Worm (Caenorhabditis elegans): ENCODE results near the gene spig-5.

spig-5 gene

DNA sequence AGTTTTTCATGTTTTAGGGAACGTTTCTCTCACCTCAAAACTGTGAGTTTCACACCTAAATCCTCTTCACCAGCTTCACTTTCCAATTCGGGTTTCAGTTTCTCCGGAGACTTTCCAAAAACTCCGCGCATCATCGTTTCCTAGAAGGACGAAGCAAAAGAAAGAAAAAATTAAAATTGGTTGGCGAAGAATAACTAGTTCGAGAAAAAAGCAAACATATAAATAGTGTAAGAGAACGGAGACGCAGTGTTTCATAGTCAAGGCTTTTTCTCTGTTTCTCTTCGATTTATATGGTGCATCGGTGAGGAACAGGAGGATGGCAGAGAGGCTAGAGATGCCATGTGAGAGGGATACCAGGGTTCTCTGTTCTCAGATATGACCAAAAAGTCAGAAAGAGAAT lies 14.5 kb downstream of the spig-5 start, which contains the start of gene F47B8.3:
TSS of gene F47B8.3 (minus strand) at position 261 of the 400 bp plus-strand sequence.
- TF ChIP-seq ztf-29 (GFP tag; IDR thresholded peaks at IDR 0.05) (no peak), flt-1 (GFP tag; IDR thresholded peaks at IDR 0.05) (no peak), klf-2 (GFP tag; conservative IDR thresholded peaks at IDR 0.05) (no peak), med-1 (GFP tag; optimal IDR thresholded peaks at IDR 0.05; ENCODE audit: insufficient read depth) (no peak), ztf-23 (GFP tag; IDR thresholded peaks at IDR 0.05) (no peak), T22C8.4 (GFP tag; IDR thresholded peaks at IDR 0.05) (no peak), cog-1 (tag; optimal IDR thresholded peaks at IDR 0.05) (no peak), ref-1 (GFP tag; conservative IDR thresholded peaks at IDR 0.05) (no peak), tab-1 (GFP tag; IDR thresholded peaks at IDR 0.05) (no peak)

DNA sequence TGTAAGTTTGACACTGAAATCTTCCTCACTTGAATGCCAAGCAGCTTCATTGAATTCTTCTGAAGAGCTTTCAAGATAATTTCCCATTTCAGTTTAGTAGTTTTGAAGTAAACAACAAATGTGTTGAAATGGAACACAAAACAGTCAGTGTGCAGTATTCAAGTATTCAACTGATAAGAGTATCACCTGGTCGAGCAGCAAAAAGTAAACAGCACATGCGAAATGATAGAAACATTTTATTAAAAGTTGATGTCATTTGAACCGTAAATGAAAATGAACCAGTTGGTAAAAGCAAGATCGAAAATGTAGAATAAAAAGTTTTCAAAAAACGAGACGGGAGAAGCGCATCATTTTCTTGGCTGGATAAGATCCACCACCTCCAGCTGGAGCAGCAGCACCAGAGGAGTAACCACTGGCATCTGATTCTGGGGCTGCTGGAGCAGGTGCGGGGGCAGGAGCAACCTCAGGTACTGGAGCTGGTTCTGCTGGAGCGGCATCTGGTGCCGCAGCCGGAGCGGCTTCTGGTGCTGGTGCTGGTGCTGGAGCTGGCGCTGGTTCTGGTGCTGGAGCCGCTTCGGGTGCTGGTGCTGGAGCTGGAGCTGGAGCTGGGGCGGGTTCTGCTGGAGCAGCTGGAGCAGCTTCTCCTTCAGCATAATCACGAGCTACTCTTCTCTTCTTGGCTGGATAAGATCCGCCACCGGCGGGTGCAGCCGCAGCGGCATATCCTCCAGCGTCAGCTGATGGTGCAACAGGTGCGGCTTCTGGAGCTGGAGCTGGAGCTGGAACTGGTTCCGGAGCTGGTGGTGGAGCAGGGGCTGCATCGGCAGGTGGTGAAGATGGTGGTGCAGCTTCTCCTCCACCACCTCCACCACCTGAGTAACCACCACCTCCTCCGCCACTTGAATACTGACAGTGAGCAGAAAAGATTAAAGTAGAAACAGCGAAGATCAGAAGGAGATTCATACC lies 16.5 kb downstream of the spig-5 start, which contains the start of the genes F47B8.4 and F47B8.18:
TSS of gene F47B8.4 (minus strand) at position 172 of the 966 bp plus-strand sequence.
TSS of gene F47B8.18 (minus strand) at position 963 of the 966 bp plus-strand sequence.
- TF ChIP-seq tab-1 (GFP tag; IDR thresholded peaks at IDR 0.05) (no peak), ztf-29 (GFP tag; IDR thresholded peaks at IDR 0.05) (no peak), flt-1 (GFP tag; IDR thresholded peaks at IDR 0.05) (no peak), klf-2 (GFP tag; conservative IDR thresholded peaks at IDR 0.05) (no peak), ztf-23 (GFP tag; IDR thresholded peaks at IDR 0.05) (no peak), ref-1 (GFP tag; conservative IDR thresholded peaks at IDR 0.05) (no peak), cog-1 (tag; optimal IDR thresholded peaks at IDR 0.05) (no peak), med-1 (GFP tag; optimal IDR thresholded peaks at IDR 0.05; ENCODE audit: insufficient read depth) (no peak), T22C8.4 (GFP tag; IDR thresholded peaks at IDR 0.05) (no peak)

DNA sequence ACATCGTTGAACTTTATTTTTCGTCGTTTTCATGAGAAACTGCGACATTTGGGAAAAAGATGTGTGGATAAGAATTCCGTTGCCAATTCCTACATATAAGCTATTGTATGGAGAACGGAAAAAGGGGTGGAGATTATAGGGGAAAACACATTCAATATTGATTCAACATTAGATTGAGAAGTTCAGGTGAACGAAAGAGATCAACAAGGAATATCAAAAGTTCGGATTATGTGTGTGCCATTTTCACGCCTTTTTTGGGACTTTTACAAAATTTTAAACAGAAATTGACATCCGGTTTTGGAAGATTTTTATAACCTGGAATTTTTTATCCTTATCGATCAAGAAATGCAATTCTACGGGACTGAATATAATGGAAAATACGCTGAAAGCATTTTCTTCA lies 19.5 kb downstream of the spig-5 start, which contains the start of gene F47B8.5:
TSS of gene F47B8.5 (minus strand) at position 101 of the 400 bp plus-strand sequence.
- no peak for TF ChIP-seq T22C8.4 (GFP tag; IDR thresholded peaks at IDR 0.05)
- TF ChIP-seq ref-1 (GFP tag; conservative IDR thresholded peaks at IDR 0.05), result no peak
- TF ChIP-seq klf-2 (GFP tag; conservative IDR thresholded peaks at IDR 0.05), result no peak
- no peak for TF ChIP-seq tab-1 (GFP tag; IDR thresholded peaks at IDR 0.05)
- no peak for TF ChIP-seq ztf-23 (GFP tag; IDR thresholded peaks at IDR 0.05)
- no peak for TF ChIP-seq flt-1 (GFP tag; IDR thresholded peaks at IDR 0.05)
- TF ChIP-seq cog-1 (tag; optimal IDR thresholded peaks at IDR 0.05), result no peak
- no peak for TF ChIP-seq med-1 (GFP tag; optimal IDR thresholded peaks at IDR 0.05; ENCODE audit: insufficient read depth)
- TF ChIP-seq ztf-29 (GFP tag; IDR thresholded peaks at IDR 0.05), result no peak

DNA sequence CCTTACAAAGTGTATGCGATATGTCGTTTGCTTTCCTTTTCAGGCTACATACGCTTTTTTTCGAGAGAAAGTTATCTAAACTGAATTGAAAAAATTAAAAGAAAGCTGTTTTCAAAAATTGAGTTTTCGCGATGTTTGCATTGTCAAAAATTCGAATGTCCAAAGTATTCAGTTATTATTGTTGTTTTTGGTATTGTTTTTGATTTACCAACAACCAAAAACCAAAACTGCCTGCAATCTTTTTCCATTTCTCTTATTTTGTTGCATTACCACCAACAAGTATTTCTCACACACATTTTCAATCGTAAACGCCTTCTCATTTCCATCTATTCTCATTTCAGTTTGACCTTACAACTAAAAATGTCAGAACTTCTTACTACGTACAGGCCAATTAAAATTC lies 20.5 kb downstream of the spig-5 start, which contains the start of gene pepm-1:
TSS of gene pepm-1 (plus strand) at position 301 of the 400 bp plus-strand sequence.
- TF ChIP-seq T22C8.4 (GFP tag; IDR thresholded peaks at IDR 0.05), result no peak

DNA sequence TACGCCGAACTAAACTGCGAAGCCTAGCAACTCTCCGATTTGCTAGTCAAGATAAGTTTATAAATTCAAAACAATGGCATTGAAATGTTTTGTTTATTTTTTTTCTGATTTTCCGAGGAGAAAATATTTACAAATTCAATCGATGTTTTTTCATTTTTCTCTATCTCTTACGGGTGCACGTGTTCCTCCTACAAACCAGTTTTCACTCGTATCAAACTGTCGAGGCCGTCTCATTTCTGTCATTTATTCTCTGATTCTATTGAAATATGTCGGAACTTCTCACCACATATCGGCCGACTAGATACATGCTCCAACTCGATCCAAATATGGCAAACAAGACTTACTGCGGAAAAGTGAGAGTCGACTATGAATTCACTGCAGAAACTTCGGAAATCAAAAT lies 23.2 kb downstream of the spig-5 start, which contains the start of gene F47B8.8:
TSS of gene F47B8.8 (plus strand) at position 257 of the 400 bp plus-strand sequence.
- no peak for TF ChIP-seq ztf-29 (GFP tag; IDR thresholded peaks at IDR 0.05)
- TF ChIP-seq T22C8.4 (GFP tag; IDR thresholded peaks at IDR 0.05), result no peak
- TF ChIP-seq ref-1 (GFP tag; conservative IDR thresholded peaks at IDR 0.05), result no peak
- no peak for TF ChIP-seq med-1 (GFP tag; optimal IDR thresholded peaks at IDR 0.05; ENCODE audit: insufficient read depth)
- no peak for TF ChIP-seq flt-1 (GFP tag; IDR thresholded peaks at IDR 0.05)
- no peak for TF ChIP-seq ztf-23 (GFP tag; IDR thresholded peaks at IDR 0.05)
- no peak for TF ChIP-seq tab-1 (GFP tag; IDR thresholded peaks at IDR 0.05)
- TF ChIP-seq klf-2 (GFP tag; conservative IDR thresholded peaks at IDR 0.05), result no peak
- TF ChIP-seq cog-1 (tag; optimal IDR thresholded peaks at IDR 0.05), result no peak

DNA sequence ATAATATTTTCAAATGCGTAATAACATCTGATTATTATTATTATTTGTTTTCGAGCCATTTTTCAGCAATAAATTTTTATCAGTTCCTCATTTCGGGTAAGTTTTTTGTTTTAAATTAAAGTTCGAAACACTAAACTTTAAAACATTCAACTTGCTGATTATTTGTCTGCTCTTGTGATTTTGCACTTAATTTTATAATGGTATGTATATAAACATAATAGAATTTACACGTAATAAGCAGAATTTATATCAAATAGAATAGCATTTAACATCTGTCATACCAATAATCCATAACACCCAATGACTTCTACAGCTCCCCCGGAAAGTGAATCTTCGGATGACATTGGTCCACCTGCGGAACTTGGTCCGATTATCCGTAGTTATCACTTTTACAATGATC lies 24.9 kb downstream of the spig-5 start, which contains the start of gene srm-4:
TSS of gene srm-4 (plus strand) at position 301 of the 400 bp plus-strand sequence.
- no peak for TF ChIP-seq med-1 (GFP tag; optimal IDR thresholded peaks at IDR 0.05; ENCODE audit: insufficient read depth)
- TF ChIP-seq flt-1 (GFP tag; IDR thresholded peaks at IDR 0.05), result no peak
- no peak for TF ChIP-seq ztf-29 (GFP tag; IDR thresholded peaks at IDR 0.05)

DNA sequence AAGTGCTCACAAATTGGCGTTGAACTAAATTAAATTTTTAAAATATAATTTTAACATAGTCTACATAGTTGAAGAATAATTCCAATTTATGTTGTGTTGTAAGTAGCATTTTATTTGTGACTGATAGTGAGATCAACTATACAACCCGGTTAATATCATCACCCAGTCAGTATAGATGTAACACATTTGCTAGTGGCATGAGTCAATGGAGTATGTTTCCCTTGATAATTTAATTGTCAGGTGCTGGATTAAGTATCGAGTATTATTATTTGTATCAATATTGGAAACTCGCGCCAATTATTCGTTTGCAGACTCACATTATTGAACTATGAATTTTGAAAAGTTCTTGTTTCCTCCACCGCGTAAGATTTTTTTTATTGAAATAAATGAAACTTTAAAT lies 26.6 kb downstream of the spig-5 start, which contains the start of gene srm-5:
TSS of gene srm-5 (plus strand) at position 301 of the 400 bp plus-strand sequence.
- TF ChIP-seq flt-1 (GFP tag; IDR thresholded peaks at IDR 0.05) (no peak), tab-1 (GFP tag; IDR thresholded peaks at IDR 0.05) (no peak), klf-2 (GFP tag; conservative IDR thresholded peaks at IDR 0.05) (no peak), ztf-29 (GFP tag; IDR thresholded peaks at IDR 0.05) (no peak), ztf-23 (GFP tag; IDR thresholded peaks at IDR 0.05) (no peak), T22C8.4 (GFP tag; IDR thresholded peaks at IDR 0.05) (no peak), med-1 (GFP tag; optimal IDR thresholded peaks at IDR 0.05; ENCODE audit: insufficient read depth) (no peak), ref-1 (GFP tag; conservative IDR thresholded peaks at IDR 0.05) (no peak), cog-1 (tag; optimal IDR thresholded peaks at IDR 0.05) (no peak)

DNA sequence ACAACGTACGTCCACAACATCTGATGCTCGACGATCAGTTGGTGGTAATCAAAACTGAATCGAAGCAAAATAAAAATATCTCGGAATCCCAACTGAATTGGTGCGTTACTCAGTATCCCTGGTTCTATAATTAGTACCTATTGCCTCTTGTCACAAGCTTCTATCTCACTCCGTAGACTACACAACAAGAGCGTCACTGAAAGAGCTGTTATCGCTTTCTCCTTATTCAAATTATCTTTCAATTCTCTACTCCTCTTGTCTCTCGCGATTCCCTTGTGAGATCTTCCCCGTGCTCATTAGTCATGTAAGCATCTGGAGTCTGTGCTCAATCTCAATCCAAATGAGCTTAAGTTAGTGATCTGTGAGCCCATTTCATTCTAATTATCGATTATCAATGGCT lies 28.4 kb downstream of the spig-5 start, which contains the start of gene srm-6:
TSS of gene srm-6 (plus strand) at position 301 of the 400 bp plus-strand sequence.
- TF ChIP-seq flt-1 (GFP tag; IDR thresholded peaks at IDR 0.05) (no peak), klf-2 (GFP tag; conservative IDR thresholded peaks at IDR 0.05) (no peak), ztf-23 (GFP tag; IDR thresholded peaks at IDR 0.05) (no peak), med-1 (GFP tag; optimal IDR thresholded peaks at IDR 0.05; ENCODE audit: insufficient read depth) (no peak), ref-1 (GFP tag; conservative IDR thresholded peaks at IDR 0.05) (no peak), tab-1 (GFP tag; IDR thresholded peaks at IDR 0.05) (no peak), T22C8.4 (GFP tag; IDR thresholded peaks at IDR 0.05) (no peak)

DNA sequence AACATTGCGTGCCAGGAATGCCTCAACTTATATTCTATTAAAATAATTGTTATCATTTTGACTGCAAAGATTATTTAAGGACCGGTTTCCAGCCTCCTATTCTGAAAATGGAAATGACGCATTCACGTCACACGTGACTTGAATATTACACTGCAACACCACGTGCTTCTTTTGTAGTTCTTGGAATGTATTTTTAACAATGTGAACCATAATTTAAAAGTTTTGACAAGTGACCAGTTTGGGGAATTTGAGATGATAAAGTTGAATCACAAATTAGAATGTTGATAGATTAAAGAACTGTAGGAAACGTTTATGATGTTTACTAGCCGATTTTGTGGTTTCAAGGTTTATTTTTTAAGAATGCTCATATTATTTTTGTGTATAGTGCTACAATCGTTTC lies 33.4 kb downstream of the spig-5 start, which contains the start of gene F47B8.10:
TSS of gene F47B8.10 (plus strand) at position 301 of the 400 bp plus-strand sequence.
- TF ChIP-seq klf-2 (GFP tag; conservative IDR thresholded peaks at IDR 0.05), result no peak
- TF ChIP-seq T22C8.4 (GFP tag; IDR thresholded peaks at IDR 0.05), result no peak

Measured in whole organism, midembryonic.